Fruit fly (Drosophila melanogaster): Measurements from ENCODE around the gene CG6321.

dm6 chr3L:11047877-11048276 lies 13.1 kb downstream of the CG6321 start:
- peak; percentile 50; the same call in 2 of the 3 replicates for TF ChIP-seq CG11093 (GFP tag; IDR thresholded peaks at IDR 0.05)
- peak; percentile 35 for TF ChIP-seq CG31388 (GFP tag; optimal IDR thresholded peaks at IDR 0.05)

All from whole organism, embryonic.